Fruit fly (Drosophila melanogaster): ENCODE data around the gene mRpL12.

- TF ChIP-seq CG8478 (optimal IDR thresholded peaks at IDR 0.05) (no peak), CTCF (optimal IDR thresholded peaks at IDR 0.05) (no peak)
These were observed 31.6 kb upstream of the mRpL12 start for dm6 chr3L:8924999-8925398.

Data from S2 (cell line).